Fruit fly (Drosophila melanogaster) whole organism, embryonic: ENCODE measurements around the gene Max.

ENCODE experiments used
- Adf1 ChIP-seq: fragments of 200-800 bp; sonication (Bioruptor generic); IDR thresholded peaks from 2 replicates; pipeline ENCODE4 v1.3.6; 2022; ENCODE audit warnings: missing biosample characterization, missing genetic modification characterization
- Bdp1 ChIP-seq: fragments of 200-800 bp; sonication (Bioruptor generic); optimal IDR thresholded peaks from 3 replicates; lab custom pipeline; 2016; ENCODE audit warnings: missing biosample characterization, missing genetic modification characterization
- CG10431 ChIP-seq: fragments of 200-800 bp; sonication (Bioruptor generic); optimal IDR thresholded peaks from 3 replicates; lab custom pipeline; 2018; ENCODE audit warnings: missing biosample characterization, mild to moderate bottlenecking, missing genetic modification characterization
- CG11504 ChIP-seq: fragments of 200-800 bp; sonication (Bioruptor generic); optimal IDR thresholded peaks from 3 replicates; lab custom pipeline; 2019; ENCODE audit warnings: missing biosample characterization, mild to moderate bottlenecking, missing genetic modification characterization, moderate library complexity
- CG12155 ChIP-seq: fragments of 200-800 bp; sonication (Bioruptor generic); optimal IDR thresholded peaks from 3 replicates; lab custom pipeline; 2016; ENCODE audit warnings: missing biosample characterization, missing genetic modification characterization
- CG12659 ChIP-seq: fragments of 200-800 bp; sonication (Bioruptor generic); optimal IDR thresholded peaks from 3 replicates; lab custom pipeline; 2017; ENCODE audit warnings: mild to moderate bottlenecking, missing biosample characterization, missing genetic modification reagents, missing genetic modification characterization
- CG15073 ChIP-seq: fragments of 200-800 bp; sonication (Bioruptor generic); optimal IDR thresholded peaks from 2 replicates; lab custom pipeline; 2016; ENCODE audit warnings: missing biosample characterization, missing genetic modification characterization
- CG15514 ChIP-seq: fragments of 200-800 bp; sonication (Bioruptor generic); optimal IDR thresholded peaks from 3 replicates; lab custom pipeline; 2017; ENCODE audit warnings: missing biosample characterization, missing genetic modification characterization, mild to moderate bottlenecking, moderate library complexity, missing genetic modification reagents
- CG1792 ChIP-seq: fragments of 200-800 bp; sonication (Bioruptor generic); optimal IDR thresholded peaks from 2 replicates; lab custom pipeline; 2016; ENCODE audit warnings: missing biosample characterization, missing genetic modification characterization
- CG18476 ChIP-seq: fragments of 200-800 bp; sonication (Bioruptor generic); optimal IDR thresholded peaks from 2 replicates; lab custom pipeline; 2016; ENCODE audit warnings: missing biosample characterization, mild to moderate bottlenecking, missing genetic modification characterization
- CG2678 ChIP-seq: fragments of 200-800 bp; sonication (Bioruptor generic); optimal IDR thresholded peaks from 3 replicates; lab custom pipeline; 2019; ENCODE audit warnings: missing biosample characterization, mild to moderate bottlenecking, missing genetic modification characterization, moderate library complexity
- CG31365 ChIP-seq: fragments of 200-800 bp; sonication (Bioruptor generic); optimal IDR thresholded peaks from 2 replicates; lab custom pipeline; 2018; ENCODE audit warnings: missing biosample characterization, mild to moderate bottlenecking, missing genetic modification characterization
- CG32767 ChIP-seq: fragments of 200-800 bp; sonication (Bioruptor generic); IDR thresholded peaks from 2 replicates; pipeline ENCODE4 v1.3.6; 2022; ENCODE audit warnings: missing biosample characterization, missing genetic modification characterization
- CG5180 ChIP-seq: fragments of 200-800 bp; sonication (Bioruptor generic); optimal IDR thresholded peaks from 3 replicates; lab custom pipeline; 2017; ENCODE audit warnings: missing biosample characterization, missing genetic modification characterization, mild to moderate bottlenecking, moderate library complexity, missing genetic modification reagents
- CG6175 ChIP-seq: fragments of 200-800 bp; sonication (Bioruptor generic); IDR thresholded peaks from 3 replicates; pipeline ENCODE4 v1.3.6; 2022; ENCODE audit warnings: missing biosample characterization, missing genetic modification characterization
- CG6854 ChIP-seq: fragments of 200-800 bp; sonication (Bioruptor generic); optimal IDR thresholded peaks from 3 replicates; lab custom pipeline; 2017; ENCODE audit warnings: missing biosample characterization, mild to moderate bottlenecking, missing genetic modification characterization
- CG7963 ChIP-seq: fragments of 200-800 bp; sonication (Bioruptor generic); IDR thresholded peaks from 3 replicates; pipeline ENCODE4 v1.3.6; 2022; ENCODE audit warnings: missing biosample characterization, missing genetic modification characterization; ENCODE audit not compliant: partially characterized antibody
- CG7987 ChIP-seq: fragments of 200-800 bp; sonication (Bioruptor generic); optimal IDR thresholded peaks from 2 replicates; lab custom pipeline; 2018; ENCODE audit warnings: missing biosample characterization, mild to moderate bottlenecking, missing genetic modification characterization, moderate library complexity
- CoRest ChIP-seq: fragments of 200-800 bp; sonication (Bioruptor generic); optimal IDR thresholded peaks from 3 replicates; lab custom pipeline; 2018; ENCODE audit warnings: missing biosample characterization, mild to moderate bottlenecking, missing genetic modification characterization, moderate library complexity
- Dek ChIP-seq: fragments of 200-800 bp; sonication (Bioruptor generic); optimal IDR thresholded peaks from 3 replicates; lab custom pipeline; 2019; ENCODE audit warnings: missing biosample characterization, mild to moderate bottlenecking, missing genetic modification characterization, moderate library complexity
- Gsc ChIP-seq: fragments of 200-800 bp; sonication (Bioruptor generic); IDR thresholded peaks from 2 replicates; pipeline ENCODE4 v1.3.6; 2022; ENCODE audit warnings: missing biosample characterization, missing genetic modification characterization
- Hsf ChIP-seq: fragments of 200-800 bp; sonication (Bioruptor generic); optimal IDR thresholded peaks from 3 replicates; lab custom pipeline; 2016; ENCODE audit warnings: missing biosample characterization, missing genetic modification characterization
- MESR4 ChIP-seq: fragments of 200-800 bp; sonication (Bioruptor generic); optimal IDR thresholded peaks from 2 replicates; lab custom pipeline; 2018; ENCODE audit warnings: missing biosample characterization, mild to moderate bottlenecking, missing genetic modification characterization, moderate library complexity
- Nf-YA ChIP-seq: fragments of 200-800 bp; sonication (Bioruptor generic); IDR thresholded peaks from 2 replicates; pipeline ENCODE4 v1.3.6; 2022; ENCODE audit warnings: missing biosample characterization, missing genetic modification characterization
- Ptx1 ChIP-seq: fragments of 200-800 bp; sonication (Bioruptor generic); IDR thresholded peaks from 2 replicates; pipeline ENCODE4 v1.3.6; 2022; ENCODE audit warnings: missing biosample characterization, missing genetic modification characterization
- Sry-β ChIP-seq: fragments of 200-800 bp; sonication (Bioruptor generic); optimal IDR thresholded peaks from 2 replicates; lab custom pipeline; 2018; ENCODE audit warnings: missing biosample characterization, mild to moderate bottlenecking, missing genetic modification characterization, moderate library complexity
- Ssrp ChIP-seq: fragments of 200-800 bp; sonication (Bioruptor generic); optimal IDR thresholded peaks from 2 replicates; lab custom pipeline; 2018; ENCODE audit warnings: missing biosample characterization, mild to moderate bottlenecking, missing genetic modification characterization, moderate library complexity
- Tbp ChIP-seq: fragments of >200 bp; optimal IDR thresholded peaks from 2 replicates; lab custom pipeline; 2018; ENCODE audit warnings: missing biosample characterization, missing genetic modification characterization
- al ChIP-seq: fragments of 200-800 bp; sonication (Bioruptor generic); IDR thresholded peaks from 2 replicates; pipeline ENCODE4 v1.3.6; 2022; ENCODE audit warnings: missing biosample characterization, missing genetic modification characterization
- amos ChIP-seq: fragments of 200-800 bp; sonication (Bioruptor generic); IDR thresholded peaks from 2 replicates; pipeline ENCODE4 v1.3.6; 2022; ENCODE audit warnings: missing biosample characterization, missing genetic modification characterization; ENCODE audit not compliant: partially characterized antibody
- br ChIP-seq: fragments of >200 bp; optimal IDR thresholded peaks from 2 replicates; lab custom pipeline; 2017
- btn ChIP-seq: fragments of 200-800 bp; sonication (Bioruptor generic); optimal IDR thresholded peaks from 2 replicates; lab custom pipeline; 2016; ENCODE audit warnings: missing biosample characterization, missing genetic modification characterization
- dati ChIP-seq: fragments of 200-800 bp; sonication (Bioruptor generic); IDR thresholded peaks from 2 replicates; pipeline ENCODE4 v1.3.6; 2022; ENCODE audit warnings: missing biosample characterization, missing genetic modification characterization
- dysf ChIP-seq: fragments of 200-800 bp; sonication (Bioruptor generic); IDR thresholded peaks from 3 replicates; pipeline ENCODE4 v1.3.6; 2022; ENCODE audit warnings: missing biosample characterization, missing genetic modification characterization
- esg ChIP-seq: fragments of 200-800 bp; sonication (Bioruptor generic); conservative IDR thresholded peaks from 2 replicates; pipeline ENCODE4 v1.3.6; 2022; ENCODE audit warnings: missing biosample characterization, missing genetic modification characterization
- fd96Cb ChIP-seq: fragments of 200-800 bp; sonication (Bioruptor generic); optimal IDR thresholded peaks from 2 replicates; lab custom pipeline; 2018; ENCODE audit warnings: missing biosample characterization, mild to moderate bottlenecking, missing genetic modification characterization, moderate library complexity
- grau ChIP-seq: fragments of 200-800 bp; optimal IDR thresholded peaks from 3 replicates; lab custom pipeline; 2019; ENCODE audit warnings: missing biosample characterization, mild to moderate bottlenecking, missing genetic modification characterization, moderate library complexity
- gsb-n ChIP-seq: fragments of 200-800 bp; sonication (Bioruptor generic); optimal IDR thresholded peaks from 3 replicates; lab custom pipeline; 2018; ENCODE audit warnings: missing biosample characterization, mild to moderate bottlenecking, missing genetic modification characterization
- hth ChIP-seq: fragments of >200 bp; optimal IDR thresholded peaks from 2 replicates; lab custom pipeline; 2017; ENCODE audit warnings: inconsistent platforms
- lbe ChIP-seq: fragments of 200-800 bp; sonication (Bioruptor generic); optimal IDR thresholded peaks from 2 replicates; lab custom pipeline; 2016; ENCODE audit warnings: missing biosample characterization, mild to moderate bottlenecking, missing genetic modification characterization
- pb ChIP-seq: fragments of 200-800 bp; sonication (Bioruptor generic); optimal IDR thresholded peaks from 3 replicates; lab custom pipeline; 2016; ENCODE audit warnings: missing biosample characterization, missing genetic modification characterization
- phol ChIP-seq: fragments of 200-800 bp; sonication (Bioruptor generic); optimal IDR thresholded peaks from 3 replicates; lab custom pipeline; 2018; ENCODE audit warnings: missing biosample characterization, mild to moderate bottlenecking, missing genetic modification characterization, moderate library complexity
- pita ChIP-seq: fragments of 200-800 bp; sonication (Bioruptor generic); optimal IDR thresholded peaks from 2 replicates; lab custom pipeline; 2017; ENCODE audit warnings: missing biosample characterization, mild to moderate bottlenecking, missing genetic modification characterization
- prd ChIP-seq, 3 experiments: fragments of >200 bp in 2 of 3; fragments of 200-800 bp in 1 of 3; sonication (Bioruptor generic) in 1 of 3; optimal IDR thresholded peaks in 2 of 3; IDR thresholded peaks in 1 of 3; 2 replicates in 2 of 3; 3 replicates in 1 of 3; pipeline versions ENCODE4 v1.3.6 to Lab custom; 2017 to 2022; ENCODE audit warnings: missing biosample characterization in 1 of 3, missing genetic modification characterization in 1 of 3
- pros ChIP-seq: fragments of 200-800 bp; sonication (Bioruptor generic); optimal IDR thresholded peaks from 3 replicates; lab custom pipeline; 2019; ENCODE audit warnings: missing biosample characterization, mild to moderate bottlenecking, missing genetic modification characterization, moderate library complexity
- psq ChIP-seq: fragments of 200-800 bp; sonication (Bioruptor generic); optimal IDR thresholded peaks from 2 replicates; lab custom pipeline; 2017; ENCODE audit warnings: missing biosample characterization, missing genetic modification characterization
- scrt ChIP-seq: fragments of 200-800 bp; sonication (Bioruptor generic); optimal IDR thresholded peaks from 2 replicates; lab custom pipeline; 2018; ENCODE audit warnings: missing biosample characterization, mild to moderate bottlenecking, missing genetic modification characterization, moderate library complexity
- sqz ChIP-seq: fragments of 200-800 bp; sonication (Bioruptor generic); optimal IDR thresholded peaks from 3 replicates; lab custom pipeline; 2018; ENCODE audit warnings: missing biosample characterization, mild to moderate bottlenecking, missing genetic modification characterization
- trh ChIP-seq: fragments of 200-800 bp; sonication (Bioruptor generic); optimal IDR thresholded peaks from 2 replicates; lab custom pipeline; 2016; ENCODE audit warnings: missing biosample characterization, missing genetic modification characterization
- tx ChIP-seq: fragments of 200-800 bp; sonication (Bioruptor generic); optimal IDR thresholded peaks from 2 replicates; lab custom pipeline; 2016; ENCODE audit warnings: missing biosample characterization, missing genetic modification characterization
- z ChIP-seq: fragments of 200-800 bp; sonication (Bioruptor generic); IDR thresholded peaks from 3 replicates; pipeline ENCODE4 v1.3.6; 2022; ENCODE audit warnings: missing biosample characterization, missing genetic modification characterization

Max gene

dm6 chr3L:19294235-19294612 lies 30.2 kb upstream of the Max start, which contains the start of gene fal (continued):
- TF ChIP-seq CG11504 (peak; percentile 51), gsb-n (tag; lab: Kevin White, UChicago) (no peak), al (GFP tag; lab: Robert Waterston, UW) (no peak), Sry-β (GFP tag; lab: Kevin White, UChicago) (no peak), CG1792 (GFP tag; lab: Kevin White, UChicago) (no peak), fd96Cb (tag; lab: Kevin White, UChicago) (no peak), esg (no peak), Bdp1 (GFP tag; lab: Kevin White, UChicago) (no peak), CG2678 (tag; lab: Kevin White, UChicago) (no peak), CG12155 (GFP tag; lab: Kevin White, UChicago) (peak; percentile 30), z (no peak), CG15514 (GFP tag; lab: Kevin White, UChicago) (peak; percentile 57), br (lab: Kevin White, UChicago) (no peak), tx (GFP tag; lab: Kevin White, UChicago) (no peak), psq (no peak), phol (tag; lab: Kevin White, UChicago) (peak; percentile 77), CG32767 (no peak), CG12659 (no peak), pb (GFP tag; lab: Kevin White, UChicago) (no peak), dysf (GFP tag; lab: Robert Waterston, UW) (0 out of 3 replicates have a peak, but pooled peaks have one; percentile 29), Tbp (GFP tag; lab: Kevin White, UChicago) (no peak), dati (no peak), CG18476 (GFP tag; lab: Kevin White, UChicago) (no peak), pita (GFP tag; lab: Kevin White, UChicago) (peak; percentile 78), Dek (no peak), Ptx1 (GFP tag; lab: Robert Waterston, UW) (peak; percentile 28; the same call in 1 of the 2 replicates), CG15073 (GFP tag; lab: Kevin White, UChicago) (no peak), CG6175 (GFP tag; lab: Robert Waterston, UW) (no peak), Ssrp (tag; lab: Kevin White, UChicago) (no peak), trh (no peak), grau (no peak), Hsf (peak; percentile 45), CG7963 (GFP tag; lab: Robert Waterston, UW) (0 out of 3 replicates have a peak, but pooled peaks have one; percentile 32), hth (lab: Kevin White, UChicago) (no peak), CG31365 (tag; lab: Kevin White, UChicago) (no peak), amos (GFP tag; lab: Robert Waterston, UW) (peak; percentile 65), CG7987 (no peak), prd (optimal IDR thresholded peaks at IDR 0.05; lab: Kevin White, UChicago) (no peak), prd (GFP tag; IDR thresholded peaks at IDR 0.05; lab: Robert Waterston, UW) (0 out of 3 replicates have a peak, but pooled peaks have one; percentile 34), CoRest (tag; lab: Kevin White, UChicago) (no peak), Nf-YA (GFP tag; lab: Robert Waterston, UW) (no peak), CG6854 (GFP tag; lab: Kevin White, UChicago) (no peak), Adf1 (GFP tag; lab: Robert Waterston, UW) (no peak), btn (GFP tag; lab: Kevin White, UChicago) (no peak), MESR4 (GFP tag; lab: Kevin White, UChicago) (no peak), lbe (GFP tag; lab: Kevin White, UChicago) (no peak), scrt (GFP tag; lab: Kevin White, UChicago) (no peak), pros (GFP tag; lab: Kevin White, UChicago) (no peak), CG10431 (no peak), CG5180 (GFP tag; lab: Kevin White, UChicago) (no peak), Gsc (no peak), sqz (GFP tag; lab: Kevin White, UChicago) (no peak)
